Worm (Caenorhabditis elegans) whole organism, L4 larva: ENCODE results near the gene H23N18.5.

Source experiments
- ama-1 ChIP-seq: fragments of 150-350 bp; optimal IDR thresholded peaks from 2 replicates; lab custom pipeline; 2014; ENCODE audit warnings: inconsistent platforms, mixed read lengths
- ceh-82 ChIP-seq: sonication (generic microtip); optimal IDR thresholded peaks from 2 replicates; lab custom pipeline; 2017; ENCODE audit warnings: missing biosample characterization, missing genetic modification characterization
- fkh-10 ChIP-seq: fragments of 150-350 bp; optimal IDR thresholded peaks from 2 replicates; lab custom pipeline; 2014; ENCODE audit warnings: missing biosample characterization, missing genetic modification reagents, missing genetic modification characterization
- lsy-2 ChIP-seq, 2 experiments: fragments of 150-350 bp in 1 of 2; sonication (generic microtip) in 1 of 2; optimal IDR thresholded peaks; 2 replicates each; lab custom pipeline; 2014 to 2017; ENCODE audit warnings: missing biosample characterization in 2 of 2, missing genetic modification characterization in 2 of 2
- mdl-1 ChIP-seq, 2 experiments: fragments of 150-350 bp in 1 of 2; sonication (generic microtip) in 1 of 2; optimal IDR thresholded peaks; 2 replicates each; lab custom pipeline; 2014 to 2017; ENCODE audit warnings: missing biosample characterization in 2 of 2, missing genetic modification characterization in 2 of 2
- nhr-10 ChIP-seq: fragments of 150-350 bp; optimal IDR thresholded peaks from 2 replicates; lab custom pipeline; 2014; ENCODE audit warnings: missing biosample characterization, missing genetic modification characterization
- nhr-237 ChIP-seq: sonication (generic microtip); optimal IDR thresholded peaks from 2 replicates; lab custom pipeline; 2017; ENCODE audit warnings: missing biosample characterization, missing genetic modification characterization
- nhr-28 ChIP-seq: fragments of 150-350 bp; optimal IDR thresholded peaks from 2 replicates; lab custom pipeline; 2014; ENCODE audit warnings: missing biosample characterization, missing genetic modification characterization
- nhr-77 ChIP-seq: fragments of 150-350 bp; optimal IDR thresholded peaks from 2 replicates; lab custom pipeline; 2014; ENCODE audit warnings: missing biosample characterization, missing genetic modification characterization
- pha-4 ChIP-seq, 2 experiments: fragments of 150-350 bp in 1 of 2; fragments of 200-800 bp in 1 of 2; sonication (Bioruptor generic) in 1 of 2; IDR thresholded peaks in 1 of 2; optimal IDR thresholded peaks in 1 of 2; 2 replicates each; pipeline versions ENCODE4 v1.3.6 to Lab custom; 2014 to 2022; ENCODE audit warnings: missing genetic modification characterization in 2 of 2, missing genetic modification reagents in 2 of 2, missing biosample characterization in 1 of 2, missing compliant biosample characterization in 1 of 2
- set-16 ChIP-seq: fragments of 200-800 bp; sonication (Bioruptor generic); IDR thresholded peaks from 2 replicates; pipeline ENCODE4 v1.3.6; 2022; ENCODE audit warnings: missing genetic modification reagents, missing genetic modification characterization, missing compliant biosample characterization
- skn-1 ChIP-seq: fragments of 150-350 bp; optimal IDR thresholded peaks from 2 replicates; lab custom pipeline; 2014; ENCODE audit warnings: missing biosample characterization, missing genetic modification characterization

ce11 chrV:4912313-4912712 lies at the start of gene H23N18.5:
- TF ChIP-seq fkh-10 (no peak), nhr-237 (tag; lab: Kevin White, UChicago) (no peak), skn-1 (no peak), set-16 (GFP tag; lab: Robert Waterston, UW) (no peak), pha-4 (GFP tag; IDR thresholded peaks at IDR 0.05; lab: Robert Waterston, UW) (no peak), pha-4 (tag; optimal IDR thresholded peaks at IDR 0.05; lab: Kevin White, UChicago) (no peak), nhr-77 (tag; lab: Kevin White, UChicago) (no peak), nhr-28 (peak; percentile 43), ama-1 (lab: Kevin White, UChicago) (no peak), ceh-82 (no peak), lsy-2 (tag; optimal IDR thresholded peaks at IDR 0.05; lab: Kevin White, UChicago) (no peak), mdl-1 (tag; optimal IDR thresholded peaks at IDR 0.05; lab: Kevin White, UChicago) (peak in 1 of 2 experiments; percentile 33), nhr-10 (tag; lab: Kevin White, UChicago) (no peak)
